Worm (Caenorhabditis elegans) whole organism, dauer: ENCODE data around the gene gly-1.

ENCODE experiments used
- unc-62 ChIP-seq: sonication (generic microtip); optimal IDR thresholded peaks from 2 replicates; lab custom pipeline; 2017; ENCODE audit warnings: missing biosample characterization, missing genetic modification reagents, missing genetic modification characterization

The gly-1 gene

ce11 chrII:10880625-10881024 is 21.4 kb downstream of the gly-1 start, which contains the start of gene lurp-1:
Gene lurp-1 (plus strand): TSS chrII:10880925.
- TF ChIP-seq unc-62: no peak

ce11 chrII:10873631-10874030 is 28.4 kb downstream of the gly-1 start, which contains the start of gene orc-2:
Gene orc-2 (plus strand): TSS chrII:10873931.
- no peak for TF ChIP-seq unc-62

ce11 chrII:10872541-10872940 is 29.5 kb downstream of the gly-1 start, which contains the start of the genes cyn-4 and copz-1:
Gene cyn-4 (minus strand): TSS chrII:10872611.
Gene copz-1 (plus strand): TSS chrII:10872879.
- TF ChIP-seq unc-62: no peak

ce11 chrII:10870698-10871097 is 31.3 kb downstream of the gly-1 start:
- no peak for TF ChIP-seq unc-62

ce11 chrII:10868670-10869246 is 33.2 kb downstream of the gly-1 start, which contains the start of the genes gmps-1 and cap-2:
Gene gmps-1 (minus strand): TSS chrII:10868720.
Gene cap-2 (plus strand): TSS chrII:10869196.
- no peak for TF ChIP-seq unc-62

ce11 chrII:10867219-10867618 is 34.8 kb downstream of the gly-1 start:
- no peak for TF ChIP-seq unc-62

ce11 chrII:10862749-10863656 is 39.0 kb downstream of the gly-1 start:
- TF ChIP-seq unc-62: no peak

- no peak for TF ChIP-seq unc-62
Measured at ce11 chrII:10861723-10862486, 40.1 kb downstream of the gly-1 start.

- no peak for TF ChIP-seq unc-62
Measured at ce11 chrII:10861305-10861704, 40.7 kb downstream of the gly-1 start.

ce11 chrII:10860840-10861239 is 41.2 kb downstream of the gly-1 start, which contains the start of gene M106.3:
Gene M106.3 (minus strand): TSS chrII:10860909.
- TF ChIP-seq unc-62: no peak

ce11 chrII:10859359-10859758 is 42.6 kb downstream of the gly-1 start:
- no peak for TF ChIP-seq unc-62

ce11 chrII:10857077-10857476 is 44.9 kb downstream of the gly-1 start, which contains the start of gene M106.7:
Gene M106.7 (minus strand): TSS chrII:10857177.
- TF ChIP-seq unc-62: no peak

ce11 chrII:10852880-10853279 is 49.1 kb downstream of the gly-1 start:
- TF ChIP-seq unc-62: no peak

ce11 chrII:10851110-10851509 is 50.9 kb downstream of the gly-1 start:
- TF ChIP-seq unc-62: no peak
